Worm (Caenorhabditis elegans) whole organism, L4 larva: ENCODE results near the gene ZK688.9.

Experiments
- D1046.2 ChIP-seq: fragments of 200-800 bp; sonication (Bioruptor generic); IDR thresholded peaks from 2 replicates; pipeline ENCODE4 v1.3.6; 2022; ENCODE audit warnings: missing genetic modification characterization, missing compliant biosample characterization
- F49E8.2 ChIP-seq: sonication (generic microtip); optimal IDR thresholded peaks from 2 replicates; lab custom pipeline; 2016; ENCODE audit warnings: missing compliant biosample characterization, mild to moderate bottlenecking, missing genetic modification characterization, borderline replicate concordance
- R02D3.7 ChIP-seq: fragments of 150-350 bp; sonication (generic microtip); optimal IDR thresholded peaks from 3 replicates; lab custom pipeline; 2014; ENCODE audit warnings: missing biosample characterization, missing genetic modification characterization
- T20F7.1 ChIP-seq: fragments of 200-800 bp; sonication (Bioruptor generic); optimal IDR thresholded peaks from 2 replicates; lab custom pipeline; 2018; ENCODE audit warnings: mild to moderate bottlenecking, missing genetic modification characterization, missing compliant biosample characterization
- Y75B8A.6 ChIP-seq: fragments of 200-800 bp; sonication (Bioruptor generic); IDR thresholded peaks from 2 replicates; pipeline ENCODE4 v1.3.6; 2022; ENCODE audit warnings: missing genetic modification reagents, missing genetic modification characterization, missing compliant biosample characterization
- ZK337.2 ChIP-seq: fragments of 200-800 bp; sonication (Bioruptor generic); IDR thresholded peaks from 2 replicates; pipeline ENCODE4 v1.3.6; 2022; ENCODE audit warnings: missing genetic modification reagents, missing genetic modification characterization, missing compliant biosample characterization
- aha-1 ChIP-seq: fragments of 150-350 bp; peaks from one replicate; lab custom pipeline; 2014; ENCODE audit warnings: missing biosample characterization, missing genetic modification characterization
- attf-4 ChIP-seq: sonication (generic microtip); optimal IDR thresholded peaks from 3 replicates; lab custom pipeline; 2017; ENCODE audit warnings: missing biosample characterization, missing genetic modification characterization
- ceh-32 ChIP-seq: sonication (generic microtip); optimal IDR thresholded peaks from 2 replicates; lab custom pipeline; 2016; ENCODE audit warnings: mild to moderate bottlenecking, missing genetic modification characterization, missing compliant biosample characterization; ENCODE audit not compliant: poor library complexity
- ceh-44 ChIP-seq: fragments of 200-800 bp; sonication (Bioruptor generic); IDR thresholded peaks from 2 replicates; pipeline ENCODE4 v1.3.6; 2022; ENCODE audit warnings: missing genetic modification reagents, missing genetic modification characterization, missing compliant biosample characterization
- ceh-82 ChIP-seq: sonication (generic microtip); optimal IDR thresholded peaks from 2 replicates; lab custom pipeline; 2017; ENCODE audit warnings: missing biosample characterization, missing genetic modification characterization
- ces-1 ChIP-seq: fragments of 150-350 bp; sonication (generic microtip); optimal IDR thresholded peaks from 4 replicates; lab custom pipeline; 2014; ENCODE audit warnings: missing biosample characterization, missing genetic modification reagents, missing genetic modification characterization
- cey-2 ChIP-seq: sonication (generic microtip); optimal IDR thresholded peaks from 3 replicates; lab custom pipeline; 2017; ENCODE audit warnings: missing genetic modification characterization, mild to moderate bottlenecking, missing compliant biosample characterization, antibody characterized with exemption, borderline replicate concordance; ENCODE audit not compliant: insufficient read depth
- daf-16 ChIP-seq, 3 experiments: sonication (generic microtip); optimal IDR thresholded peaks; 2 replicates each; lab custom pipeline; 2016 to 2017; ENCODE audit warnings: missing genetic modification characterization in 3 of 3, missing genetic modification reagents in 3 of 3, mild to moderate bottlenecking in 2 of 3, missing compliant biosample characterization in 2 of 3, missing biosample characterization in 1 of 3, moderate library complexity in 1 of 3
- daf-8 ChIP-seq: fragments of 200-800 bp; sonication (Bioruptor generic); IDR thresholded peaks from 2 replicates; pipeline ENCODE4 v1.3.6; 2022; ENCODE audit warnings: missing genetic modification characterization, missing compliant biosample characterization
- duxl-1 ChIP-seq: sonication (generic microtip); optimal IDR thresholded peaks from 2 replicates; lab custom pipeline; 2016; ENCODE audit warnings: mild to moderate bottlenecking, missing genetic modification characterization, moderate library complexity, missing compliant biosample characterization; ENCODE audit not compliant: poor library complexity
- fkh-10 ChIP-seq: fragments of 150-350 bp; optimal IDR thresholded peaks from 2 replicates; lab custom pipeline; 2014; ENCODE audit warnings: missing biosample characterization, missing genetic modification reagents, missing genetic modification characterization
- gei-8 ChIP-seq: fragments of 200-800 bp; sonication (Bioruptor generic); optimal IDR thresholded peaks from 2 replicates; lab custom pipeline; 2018; ENCODE audit warnings: mild to moderate bottlenecking, missing genetic modification characterization, missing compliant biosample characterization
- jun-1 ChIP-seq: fragments of 150-350 bp; optimal IDR thresholded peaks from 2 replicates; lab custom pipeline; 2014; ENCODE audit warnings: missing biosample characterization, missing genetic modification reagents, missing genetic modification characterization
- lin-15B ChIP-seq: fragments of 150-350 bp; sonication (generic microtip); optimal IDR thresholded peaks from 3 replicates; lab custom pipeline; 2014; ENCODE audit warnings: missing biosample characterization, missing genetic modification characterization
- lin-38 ChIP-seq: fragments of 200-800 bp; sonication (Bioruptor generic); IDR thresholded peaks from 2 replicates; pipeline ENCODE4 v1.3.6; 2022; ENCODE audit warnings: missing genetic modification reagents, missing genetic modification characterization, missing compliant biosample characterization
- lsy-2 ChIP-seq, 2 experiments: fragments of 150-350 bp in 1 of 2; sonication (generic microtip) in 1 of 2; optimal IDR thresholded peaks; 2 replicates each; lab custom pipeline; 2014 to 2017; ENCODE audit warnings: missing biosample characterization in 2 of 2, missing genetic modification characterization in 2 of 2
- madf-5 ChIP-seq, 2 experiments: fragments of 200-800 bp; sonication (Bioruptor generic); IDR thresholded peaks; 2 replicates each; pipeline ENCODE4 v1.3.6; 2022; ENCODE audit warnings: missing compliant biosample characterization in 2 of 2, missing genetic modification characterization in 2 of 2
- madf-9 ChIP-seq: fragments of 200-800 bp; sonication (Bioruptor generic); conservative IDR thresholded peaks from 2 replicates; pipeline ENCODE4 v1.3.6; 2022; ENCODE audit warnings: missing genetic modification reagents, missing genetic modification characterization, missing compliant biosample characterization
- mdl-1 ChIP-seq, 2 experiments: fragments of 150-350 bp in 1 of 2; sonication (generic microtip) in 1 of 2; optimal IDR thresholded peaks; 2 replicates each; lab custom pipeline; 2014 to 2017; ENCODE audit warnings: missing biosample characterization in 2 of 2, missing genetic modification characterization in 2 of 2
- mes-2 ChIP-seq: sonication (generic microtip); optimal IDR thresholded peaks from 2 replicates; lab custom pipeline; 2016; ENCODE audit warnings: missing genotype, mild to moderate bottlenecking, missing genetic modification characterization, missing compliant biosample characterization; ENCODE audit not compliant: poor library complexity, severe bottlenecking
- nhr-10 ChIP-seq: fragments of 150-350 bp; optimal IDR thresholded peaks from 2 replicates; lab custom pipeline; 2014; ENCODE audit warnings: missing biosample characterization, missing genetic modification characterization
- nhr-48 ChIP-seq: sonication (generic microtip); optimal IDR thresholded peaks from 2 replicates; lab custom pipeline; 2016; ENCODE audit warnings: mild to moderate bottlenecking, missing genetic modification characterization, missing compliant biosample characterization
- nhr-76 ChIP-seq: fragments of 150-350 bp; optimal IDR thresholded peaks from 2 replicates; lab custom pipeline; 2014; ENCODE audit warnings: missing biosample characterization, missing genetic modification characterization
- nhr-77 ChIP-seq: fragments of 150-350 bp; optimal IDR thresholded peaks from 2 replicates; lab custom pipeline; 2014; ENCODE audit warnings: missing biosample characterization, missing genetic modification characterization
- php-3 ChIP-seq: fragments of 200-800 bp; sonication (Bioruptor generic); IDR thresholded peaks from 2 replicates; pipeline ENCODE4 v1.3.6; 2022; ENCODE audit warnings: missing genetic modification reagents, missing genetic modification characterization, missing compliant biosample characterization
- sdz-12 ChIP-seq: fragments of 200-800 bp; sonication (Bioruptor generic); optimal IDR thresholded peaks from 2 replicates; lab custom pipeline; 2018; ENCODE audit warnings: mild to moderate bottlenecking, missing genetic modification characterization, missing compliant biosample characterization
- skn-1 ChIP-seq: fragments of 150-350 bp; optimal IDR thresholded peaks from 2 replicates; lab custom pipeline; 2014; ENCODE audit warnings: missing biosample characterization, missing genetic modification characterization
- tra-1 ChIP-seq: fragments of 200-800 bp; sonication (Bioruptor generic); IDR thresholded peaks from 2 replicates; pipeline ENCODE4 v1.3.6; 2022; ENCODE audit warnings: missing genetic modification reagents, missing genetic modification characterization, missing compliant biosample characterization
- unc-62 ChIP-seq, 3 experiments: fragments of 150-350 bp in 1 of 3; sonication (generic microtip); optimal IDR thresholded peaks in 2 of 3; peaks in 1 of 3; 1 replicate in 1 of 3; 2 replicates in 2 of 3; lab custom pipeline; 2014 to 2017; ENCODE audit warnings: missing biosample characterization in 3 of 3, missing genetic modification characterization in 3 of 3, missing genetic modification reagents in 3 of 3, missing genotype in 1 of 3
- zfp-3 ChIP-seq: fragments of 200-800 bp; sonication (Bioruptor generic); conservative IDR thresholded peaks from 2 replicates; pipeline ENCODE4 v1.3.6; 2022; ENCODE audit warnings: missing genetic modification reagents, missing genetic modification characterization, missing compliant biosample characterization

The ZK688.9 gene

DNA sequence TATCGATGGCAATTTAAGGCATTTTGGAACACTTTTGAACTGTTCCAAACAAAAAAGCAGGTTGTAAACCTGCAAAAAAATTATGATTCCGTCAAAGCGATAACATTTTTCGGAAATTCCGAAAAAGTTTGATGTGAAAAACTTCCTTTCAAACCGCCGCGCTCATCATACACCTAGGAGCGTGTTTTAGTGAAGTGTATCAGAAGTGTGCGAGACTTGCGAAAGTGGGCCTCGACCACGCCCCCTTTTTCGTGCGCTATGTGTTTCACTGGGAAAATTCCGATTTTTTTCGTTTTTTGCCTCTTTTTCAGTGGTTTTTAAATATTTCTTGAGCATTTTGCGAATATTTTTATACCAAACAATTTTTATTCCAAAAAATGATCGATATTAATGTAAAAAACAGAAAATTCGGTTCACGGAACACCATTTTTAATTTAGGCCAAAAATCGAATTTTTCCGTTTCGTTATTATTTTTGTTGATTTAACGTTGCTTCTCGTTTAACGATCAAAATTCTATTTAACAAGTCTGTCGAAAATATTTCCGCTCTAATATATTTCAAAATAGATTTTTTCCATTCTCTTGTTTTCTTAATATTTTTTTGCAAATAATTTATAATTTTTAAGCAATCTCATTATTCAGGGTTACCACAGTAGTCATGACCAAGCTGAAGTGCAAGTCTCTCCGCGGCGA lies 28.2 kb downstream of the ZK688.9 start, which contains the start of gene rpl-35 (continued):
- TF ChIP-seq daf-16 (GFP tag; optimal IDR thresholded peaks at IDR 0.05; lab: Kevin White, UChicago) = peak; percentile 92 to 97
- TF ChIP-seq daf-16 (tag; optimal IDR thresholded peaks at IDR 0.05; lab: Kevin White, UChicago) = peak; percentile 92
- peak; percentile 88 for TF ChIP-seq cey-2
- TF ChIP-seq madf-9 (GFP tag; lab: Robert Waterston, UW) = peak; percentile 99
- peak; percentile 96 for TF ChIP-seq nhr-48 (tag; lab: Kevin White, UChicago)
- peak; percentile 100 for TF ChIP-seq tra-1 (GFP tag; lab: Robert Waterston, UW)
- TF ChIP-seq lin-38 (GFP tag; lab: Robert Waterston, UW) = peak; percentile 98
- TF ChIP-seq madf-5 (GFP tag; IDR thresholded peaks at IDR 0.05; lab: Robert Waterston, UW) = peak; percentile 95 to 97
- TF ChIP-seq attf-4 (tag; lab: Kevin White, UChicago) = peak; percentile 64
- TF ChIP-seq skn-1 (tag; lab: Kevin White, UChicago) = peak; percentile 94
- TF ChIP-seq unc-62 (GFP tag; optimal IDR thresholded peaks at IDR 0.05 in 1 of 2; lab: Kevin White, UChicago) = peak in 1 of 2 experiments; percentile 100
- peak; percentile 32 for TF ChIP-seq unc-62 (tag; optimal IDR thresholded peaks at IDR 0.05; lab: Kevin White, UChicago)
- TF ChIP-seq sdz-12 (GFP tag; lab: Kevin White, UChicago) = peak; percentile 98
- peak; percentile 99 for TF ChIP-seq fkh-10 (GFP tag; lab: Kevin White, UChicago)
- peak; percentile 98 for TF ChIP-seq lin-15B
- peak; percentile 98 for TF ChIP-seq F49E8.2 (tag; lab: Kevin White, UChicago)
- peak; percentile 100 for TF ChIP-seq mes-2
- TF ChIP-seq php-3 (GFP tag; lab: Robert Waterston, UW) = peak; percentile 99
- TF ChIP-seq ceh-44 = peak; percentile 88
- peak; percentile 98 for TF ChIP-seq D1046.2 (GFP tag; lab: Robert Waterston, UW)
- peak; percentile 85; the same call in 1 of the 2 replicates for TF ChIP-seq daf-8 (GFP tag; lab: Robert Waterston, UW)
- peak; percentile 97 for TF ChIP-seq ces-1 (GFP tag; lab: Kevin White, UChicago)
- peak; percentile 99 for TF ChIP-seq zfp-3 (GFP tag; lab: Robert Waterston, UW)
- peak; percentile 99 for TF ChIP-seq lsy-2 (tag; optimal IDR thresholded peaks at IDR 0.05; lab: Kevin White, UChicago)
- peak; percentile 56 for TF ChIP-seq ceh-82 (tag; lab: Kevin White, UChicago)
- peak; percentile 99 for TF ChIP-seq ZK337.2 (GFP tag; lab: Robert Waterston, UW)
- peak; percentile 90 for TF ChIP-seq gei-8 (GFP tag; lab: Kevin White, UChicago)
- TF ChIP-seq R02D3.7 (tag; lab: Kevin White, UChicago) = peak; percentile 69
- peak; percentile 99 for TF ChIP-seq nhr-77 (tag; lab: Kevin White, UChicago)

DNA sequence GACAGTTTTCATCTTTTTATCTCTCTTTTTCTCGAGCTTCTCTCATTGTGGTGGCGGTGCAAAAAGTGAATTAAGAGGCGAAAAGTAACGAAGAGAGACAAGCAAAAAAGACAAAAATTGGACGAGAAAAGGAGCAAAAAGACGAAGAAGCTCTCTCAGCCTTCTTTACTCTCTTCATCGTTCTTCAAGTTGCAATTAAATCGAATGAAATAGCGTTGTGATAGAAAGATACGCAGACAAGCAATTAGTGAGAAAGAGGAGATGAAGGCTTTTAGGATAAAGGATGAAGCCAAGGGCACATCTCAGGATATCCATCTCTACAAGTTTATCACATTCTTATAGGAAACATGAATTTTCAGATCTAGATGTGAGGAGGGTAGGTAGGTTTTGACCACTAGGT lies 34.6 kb downstream of the ZK688.9 start:
- TF ChIP-seq aha-1 = peak; percentile 69
- no peak for TF ChIP-seq F49E8.2 (tag; lab: Kevin White, UChicago)
- no peak for TF ChIP-seq duxl-1 (tag; lab: Kevin White, UChicago)
- TF ChIP-seq fkh-10 (GFP tag; lab: Kevin White, UChicago) = peak; percentile 17
- peak in 1 of 2 experiments; percentile 22 for TF ChIP-seq lsy-2 (tag; optimal IDR thresholded peaks at IDR 0.05; lab: Kevin White, UChicago)
- TF ChIP-seq ceh-32 (tag; lab: Kevin White, UChicago) = no peak

DNA sequence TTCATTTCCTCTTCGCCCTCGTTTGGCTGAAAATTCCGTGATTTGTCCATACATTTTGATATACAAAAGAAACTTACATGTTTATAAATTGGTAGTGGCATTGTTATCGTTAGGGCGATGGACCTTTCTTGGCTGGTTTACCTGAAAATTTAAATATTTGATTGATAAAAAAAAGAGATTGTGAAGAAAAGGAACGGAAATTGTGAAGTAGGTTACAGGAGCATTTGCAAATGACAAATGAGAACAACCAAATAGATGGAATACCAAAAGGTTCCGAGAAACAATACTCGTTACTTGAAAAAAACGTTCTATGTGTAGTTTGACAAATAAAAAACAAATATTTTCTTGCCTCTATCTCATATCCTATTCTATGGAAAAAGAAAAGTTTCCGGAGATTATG lies 39.3 kb downstream of the ZK688.9 start, which contains the start of gene ZK652.8:
Gene ZK652.8 (minus strand): TSS at position 101 of the 400 bp plus-strand sequence.
- no peak for TF ChIP-seq mdl-1 (tag; optimal IDR thresholded peaks at IDR 0.05; lab: Kevin White, UChicago)
- TF ChIP-seq aha-1 = peak; percentile 59
- TF ChIP-seq nhr-10 (tag; lab: Kevin White, UChicago) = no peak
- TF ChIP-seq T20F7.1 (GFP tag; lab: Kevin White, UChicago) = no peak
- no peak for TF ChIP-seq nhr-76 (tag; lab: Kevin White, UChicago)
- TF ChIP-seq jun-1 = no peak
- TF ChIP-seq Y75B8A.6 (GFP tag; lab: Robert Waterston, UW) = no peak
